Fruit fly (Drosophila melanogaster) whole organism, embryonic: ENCODE results near the gene CG13623.

Experiments used
- Atf-2 ChIP-seq: fragments of 200-800 bp; sonication (Bioruptor generic); optimal IDR thresholded peaks from 2 replicates; lab custom pipeline; 2016; ENCODE audit warnings: missing biosample characterization, missing genetic modification characterization
- Awh ChIP-seq: fragments of 200-800 bp; sonication (Bioruptor generic); IDR thresholded peaks from 2 replicates; pipeline ENCODE4, ENCODE4 v1.3.6; 2022; ENCODE audit warnings: missing biosample characterization, missing genetic modification characterization
- CG10147 ChIP-seq: fragments of 200-800 bp; sonication (Bioruptor generic); optimal IDR thresholded peaks from 2 replicates; lab custom pipeline; 2019; ENCODE audit warnings: missing biosample characterization, mild to moderate bottlenecking, missing genetic modification characterization, moderate library complexity
- CG10321 ChIP-seq: fragments of 200-800 bp; sonication (Bioruptor generic); IDR thresholded peaks from 2 replicates; pipeline ENCODE4 v1.3.6; 2022; ENCODE audit warnings: missing biosample characterization, missing genetic modification characterization
- CG11560 ChIP-seq: fragments of 200-800 bp; sonication (Bioruptor generic); IDR thresholded peaks from 3 replicates; pipeline ENCODE4 v1.3.6; 2022; ENCODE audit warnings: missing biosample characterization, missing genetic modification characterization
- CG12155 ChIP-seq: fragments of 200-800 bp; sonication (Bioruptor generic); optimal IDR thresholded peaks from 3 replicates; lab custom pipeline; 2016; ENCODE audit warnings: missing biosample characterization, missing genetic modification characterization
- CG12299 ChIP-seq: fragments of 200-800 bp; sonication (Bioruptor generic); optimal IDR thresholded peaks from 2 replicates; lab custom pipeline; 2018; ENCODE audit warnings: missing biosample characterization, mild to moderate bottlenecking, missing genetic modification characterization
- CG15514 ChIP-seq: fragments of 200-800 bp; sonication (Bioruptor generic); optimal IDR thresholded peaks from 3 replicates; lab custom pipeline; 2017; ENCODE audit warnings: missing biosample characterization, missing genetic modification characterization, mild to moderate bottlenecking, moderate library complexity, missing genetic modification reagents
- CG15696 ChIP-seq: fragments of 200-800 bp; sonication (Bioruptor generic); optimal IDR thresholded peaks from 2 replicates; lab custom pipeline; 2019; ENCODE audit warnings: missing biosample characterization, mild to moderate bottlenecking, missing genetic modification characterization, moderate library complexity
- CG16815 ChIP-seq: fragments of 200-800 bp; sonication (Bioruptor generic); optimal IDR thresholded peaks from 3 replicates; lab custom pipeline; 2017; ENCODE audit warnings: missing biosample characterization, mild to moderate bottlenecking, missing genetic modification characterization
- CG2202 ChIP-seq: fragments of 200-800 bp; sonication (Bioruptor generic); optimal IDR thresholded peaks from 2 replicates; lab custom pipeline; 2018; ENCODE audit warnings: missing biosample characterization, mild to moderate bottlenecking, missing genetic modification characterization
- CG31388 ChIP-seq: fragments of 200-800 bp; sonication (Bioruptor generic); optimal IDR thresholded peaks from 2 replicates; lab custom pipeline; 2016; ENCODE audit warnings: missing biosample characterization, missing genetic modification characterization
- CG3163 ChIP-seq: fragments of 200-800 bp; sonication (Bioruptor generic); optimal IDR thresholded peaks from 3 replicates; lab custom pipeline; 2016; ENCODE audit warnings: missing biosample characterization, missing genetic modification characterization
- CG33557 ChIP-seq: fragments of 200-800 bp; sonication (Bioruptor generic); optimal IDR thresholded peaks from 2 replicates; lab custom pipeline; 2019; ENCODE audit warnings: missing biosample characterization, mild to moderate bottlenecking, missing genetic modification characterization, moderate library complexity
- CG43689 ChIP-seq: fragments of 200-800 bp; sonication (Bioruptor generic); IDR thresholded peaks from 2 replicates; pipeline ENCODE4 v1.3.6; 2022; ENCODE audit warnings: missing biosample characterization, missing genetic modification characterization
- CG7963 ChIP-seq: fragments of 200-800 bp; sonication (Bioruptor generic); IDR thresholded peaks from 3 replicates; pipeline ENCODE4 v1.3.6; 2022; ENCODE audit warnings: missing biosample characterization, missing genetic modification characterization; ENCODE audit not compliant: partially characterized antibody
- CG8924 ChIP-seq: fragments of 200-800 bp; optimal IDR thresholded peaks from 3 replicates; lab custom pipeline; 2019; ENCODE audit warnings: missing biosample characterization, mild to moderate bottlenecking, missing genetic modification characterization, moderate library complexity
- Drgx ChIP-seq: fragments of 200-800 bp; sonication (Bioruptor generic); IDR thresholded peaks from 2 replicates; pipeline ENCODE4 v1.3.6; 2022; ENCODE audit warnings: missing biosample characterization, missing genetic modification characterization
- Fer1 ChIP-seq: fragments of 200-800 bp; sonication (Bioruptor generic); optimal IDR thresholded peaks from 2 replicates; lab custom pipeline; 2017; ENCODE audit warnings: missing biosample characterization, mild to moderate bottlenecking, missing genetic modification characterization
- HLH3B ChIP-seq: fragments of 200-800 bp; sonication (Bioruptor generic); IDR thresholded peaks from 2 replicates; pipeline ENCODE4 v1.3.6; 2022; ENCODE audit warnings: missing biosample characterization, missing genetic modification characterization
- Hr51 ChIP-seq, 2 experiments: fragments of 200-800 bp; sonication (Bioruptor generic); optimal IDR thresholded peaks; 2 replicates in 1 of 2; 3 replicates in 1 of 2; lab custom pipeline; 2016 to 2018; ENCODE audit warnings: missing biosample characterization in 2 of 2, missing genetic modification characterization in 2 of 2, mild to moderate bottlenecking in 1 of 2, moderate library complexity in 1 of 2
- Jarid2 ChIP-seq: fragments of 200-800 bp; sonication (Bioruptor generic); optimal IDR thresholded peaks from 3 replicates; lab custom pipeline; 2017; ENCODE audit warnings: mild to moderate bottlenecking, missing biosample characterization, missing genetic modification reagents, missing genetic modification characterization
- MTF-1 ChIP-seq: fragments of 200-800 bp; sonication (Bioruptor generic); optimal IDR thresholded peaks from 2 replicates; lab custom pipeline; 2018; ENCODE audit warnings: missing biosample characterization, mild to moderate bottlenecking, missing genetic modification characterization, borderline replicate concordance
- Mad ChIP-seq: fragments of 200-800 bp; sonication (Bioruptor generic); optimal IDR thresholded peaks from 2 replicates; lab custom pipeline; 2016; ENCODE audit warnings: missing biosample characterization, missing genetic modification characterization
- Myb ChIP-seq: fragments of 200-800 bp; sonication (Bioruptor generic); optimal IDR thresholded peaks from 2 replicates; lab custom pipeline; 2016; ENCODE audit warnings: missing biosample characterization, missing genetic modification characterization
- NC2β ChIP-seq: fragments of 200-800 bp; sonication (Bioruptor generic); optimal IDR thresholded peaks from 2 replicates; lab custom pipeline; 2016; ENCODE audit warnings: missing biosample characterization, missing genetic modification characterization
- Oli ChIP-seq: fragments of 200-800 bp; sonication (Bioruptor generic); optimal IDR thresholded peaks from 2 replicates; lab custom pipeline; 2018; ENCODE audit warnings: missing biosample characterization, mild to moderate bottlenecking, missing genetic modification characterization, moderate library complexity
- Poxn ChIP-seq: fragments of 200-800 bp; sonication (Bioruptor generic); IDR thresholded peaks from 2 replicates; pipeline ENCODE4 v1.3.6; 2022; ENCODE audit warnings: missing biosample characterization, missing genetic modification characterization
- Usf ChIP-seq: fragments of 200-800 bp; sonication (Bioruptor generic); optimal IDR thresholded peaks from 2 replicates; lab custom pipeline; 2017; ENCODE audit warnings: missing genotype, missing biosample characterization, missing genetic modification characterization
- ash1 ChIP-seq: fragments of 200-800 bp; sonication (Bioruptor generic); optimal IDR thresholded peaks from 2 replicates; lab custom pipeline; 2018; ENCODE audit warnings: missing biosample characterization, mild to moderate bottlenecking, missing genetic modification characterization
- ato ChIP-seq: fragments of 200-800 bp; sonication (Bioruptor generic); IDR thresholded peaks from 2 replicates; pipeline ENCODE4 v1.3.6; 2022; ENCODE audit warnings: missing biosample characterization, missing genetic modification characterization; ENCODE audit not compliant: partially characterized antibody
- croc ChIP-seq: fragments of 200-800 bp; sonication (Bioruptor generic); conservative IDR thresholded peaks from 3 replicates; pipeline ENCODE4 v1.3.6; 2022; ENCODE audit warnings: missing biosample characterization, missing genetic modification characterization
- crol ChIP-seq: fragments of 200-800 bp; sonication (Bioruptor generic); IDR thresholded peaks from 2 replicates; pipeline ENCODE4 v1.3.6; 2022; ENCODE audit warnings: missing biosample characterization, missing genetic modification characterization
- cwo ChIP-seq: fragments of 200-800 bp; sonication (Bioruptor generic); optimal IDR thresholded peaks from 3 replicates; lab custom pipeline; 2017; ENCODE audit warnings: missing biosample characterization, missing genetic modification characterization, mild to moderate bottlenecking, moderate library complexity, missing genetic modification reagents
- dpn ChIP-seq, 2 experiments: fragments of 200-800 bp; sonication (Bioruptor generic); optimal IDR thresholded peaks; 3 replicates each; lab custom pipeline; 2016; ENCODE audit warnings: missing biosample characterization in 2 of 2, missing genetic modification characterization in 2 of 2
- jumu ChIP-seq: fragments of 200-800 bp; sonication (Bioruptor generic); optimal IDR thresholded peaks from 3 replicates; lab custom pipeline; 2016; ENCODE audit warnings: missing biosample characterization, missing genetic modification characterization
- lmd ChIP-seq: fragments of 200-800 bp; sonication (Bioruptor generic); IDR thresholded peaks from 2 replicates; pipeline ENCODE4 v1.3.6; 2022; ENCODE audit warnings: missing biosample characterization, missing genetic modification characterization
- nerfin-1 ChIP-seq: fragments of 200-800 bp; sonication (Bioruptor generic); optimal IDR thresholded peaks from 3 replicates; lab custom pipeline; 2019; ENCODE audit warnings: missing biosample characterization, mild to moderate bottlenecking, missing genetic modification characterization, moderate library complexity
- phol ChIP-seq: fragments of 200-800 bp; sonication (Bioruptor generic); optimal IDR thresholded peaks from 3 replicates; lab custom pipeline; 2018; ENCODE audit warnings: missing biosample characterization, mild to moderate bottlenecking, missing genetic modification characterization, moderate library complexity
- pnt ChIP-seq: fragments of 200-800 bp; sonication (Bioruptor generic); optimal IDR thresholded peaks from 3 replicates; lab custom pipeline; 2016; ENCODE audit warnings: missing biosample characterization, missing genetic modification characterization
- sens ChIP-seq: fragments of 200-800 bp; sonication (Bioruptor generic); peaks from one replicate; lab custom pipeline; 2016; ENCODE audit warnings: missing biosample characterization, missing genetic modification characterization
- tap ChIP-seq: fragments of 200-800 bp; optimal IDR thresholded peaks from 3 replicates; lab custom pipeline; 2019; ENCODE audit warnings: missing biosample characterization, mild to moderate bottlenecking, missing genetic modification characterization, moderate library complexity
- vnd ChIP-seq: fragments of 200-800 bp; sonication (Bioruptor generic); IDR thresholded peaks from 3 replicates; pipeline ENCODE4 v1.3.6; 2022; ENCODE audit warnings: missing biosample characterization, missing genetic modification characterization; ENCODE audit not compliant: partially characterized antibody
- zf30C ChIP-seq: fragments of 200-800 bp; sonication (Bioruptor generic); optimal IDR thresholded peaks from 3 replicates; lab custom pipeline; 2018; ENCODE audit warnings: missing biosample characterization, mild to moderate bottlenecking, missing genetic modification characterization
- zfh1 ChIP-seq: fragments of 200-800 bp; sonication (Bioruptor generic); IDR thresholded peaks from 3 replicates; pipeline ENCODE4 v1.3.6; 2022; ENCODE audit warnings: missing biosample characterization, missing genetic modification characterization

Gene CG13623

dm6 chr3R:24574123-24574522 is 43.8 kb upstream of the CG13623 start (continued):
- TF ChIP-seq Mad (GFP tag; lab: Kevin White, UChicago) (no peak), CG15514 (GFP tag; lab: Kevin White, UChicago) (peak; percentile 34)

- no peak for TF ChIP-seq Hr51 (GFP tag; optimal IDR thresholded peaks at IDR 0.05; lab: Kevin White, UChicago)
- peak; percentile 19 for TF ChIP-seq sens (GFP tag; lab: Kevin White, UChicago)
- TF ChIP-seq, all 482 proteins: peak for 1
Measured at dm6 chr3R:24573094-24573732, 42.9 kb upstream of the CG13623 start.

dm6 chr3R:24572540-24573043 is 42.2 kb upstream of the CG13623 start:
- TF ChIP-seq CG43689 (GFP tag; lab: Robert Waterston, UW) = peak; percentile 95
- peak; percentile 99 for TF ChIP-seq Fer1 (GFP tag; lab: Kevin White, UChicago)
- TF ChIP-seq Usf = peak; percentile 83
- TF ChIP-seq zf30C (GFP tag; lab: Kevin White, UChicago) = peak; percentile 98
- peak; percentile 94 for TF ChIP-seq phol (tag; lab: Kevin White, UChicago)
- TF ChIP-seq lmd (GFP tag; lab: Robert Waterston, UW) = peak; percentile 98
- peak; percentile 98 for TF ChIP-seq tap (tag; lab: Kevin White, UChicago)
- peak; percentile 99 for TF ChIP-seq CG8924 (tag; lab: Kevin White, UChicago)
- TF ChIP-seq zfh1 (GFP tag; lab: Robert Waterston, UW) = peak; percentile 99
- peak; percentile 92 for TF ChIP-seq croc (GFP tag; lab: Robert Waterston, UW)
- TF ChIP-seq Awh (GFP tag; lab: Robert Waterston, UW) = peak; percentile 99
- peak; percentile 89 for TF ChIP-seq Jarid2 (GFP tag; lab: Kevin White, UChicago)
- peak; percentile 96 for TF ChIP-seq Oli (tag; lab: Kevin White, UChicago)
- peak; percentile 85 for TF ChIP-seq CG16815 (GFP tag; lab: Kevin White, UChicago)
- TF ChIP-seq jumu (GFP tag; lab: Kevin White, UChicago) = peak; percentile 92
- no peak for TF ChIP-seq vnd
- peak; percentile 97 for TF ChIP-seq CG12299 (tag; lab: Kevin White, UChicago)
- peak; percentile 92 for TF ChIP-seq Poxn
- TF ChIP-seq pnt (GFP tag; lab: Kevin White, UChicago) = peak; percentile 93
- peak; percentile 72 for TF ChIP-seq CG33557 (GFP tag; lab: Kevin White, UChicago)
- TF ChIP-seq CG12155 (GFP tag; lab: Kevin White, UChicago) = peak; percentile 95
- TF ChIP-seq CG10147 (GFP tag; lab: Kevin White, UChicago) = peak; percentile 95
- peak; percentile 93 for TF ChIP-seq ash1 (GFP tag; lab: Kevin White, UChicago)
- TF ChIP-seq Myb (GFP tag; lab: Kevin White, UChicago) = peak; percentile 80
- peak; percentile 88; the same call in 2 of the 3 replicates for TF ChIP-seq CG11560 (tag; lab: Robert Waterston, UW)
- TF ChIP-seq ato = no peak
- TF ChIP-seq CG10321 (GFP tag; lab: Robert Waterston, UW) = peak; percentile 87
- TF ChIP-seq CG15696 (tag; lab: Kevin White, UChicago) = peak; percentile 74
- TF ChIP-seq Drgx = peak; percentile 99
- peak; percentile 94 for TF ChIP-seq crol (GFP tag; lab: Robert Waterston, UW)
- peak; percentile 95 to 98 for TF ChIP-seq Hr51 (GFP tag; optimal IDR thresholded peaks at IDR 0.05; lab: Kevin White, UChicago)
- peak; percentile 92 for TF ChIP-seq NC2β (GFP tag; lab: Kevin White, UChicago)
- peak; percentile 94 for TF ChIP-seq nerfin-1
- TF ChIP-seq cwo = peak; percentile 97
- TF ChIP-seq CG7963 = no peak
- TF ChIP-seq MTF-1 = peak; percentile 91
- TF ChIP-seq dpn (GFP tag; optimal IDR thresholded peaks at IDR 0.05; lab: Kevin White, UChicago) = peak; percentile 97 to 98
- TF ChIP-seq CG2202 = peak; percentile 92
- peak; percentile 99 for TF ChIP-seq HLH3B (GFP tag; lab: Robert Waterston, UW)
- TF ChIP-seq CG31388 (GFP tag; lab: Kevin White, UChicago) = peak; percentile 77
- TF ChIP-seq Atf-2 (GFP tag; lab: Kevin White, UChicago) = peak; percentile 94
- peak; percentile 86 for TF ChIP-seq CG3163 (GFP tag; lab: Kevin White, UChicago)
